Worm (Caenorhabditis elegans): ENCODE measurements around the gene mma-1.

The mma-1 gene

DNA sequence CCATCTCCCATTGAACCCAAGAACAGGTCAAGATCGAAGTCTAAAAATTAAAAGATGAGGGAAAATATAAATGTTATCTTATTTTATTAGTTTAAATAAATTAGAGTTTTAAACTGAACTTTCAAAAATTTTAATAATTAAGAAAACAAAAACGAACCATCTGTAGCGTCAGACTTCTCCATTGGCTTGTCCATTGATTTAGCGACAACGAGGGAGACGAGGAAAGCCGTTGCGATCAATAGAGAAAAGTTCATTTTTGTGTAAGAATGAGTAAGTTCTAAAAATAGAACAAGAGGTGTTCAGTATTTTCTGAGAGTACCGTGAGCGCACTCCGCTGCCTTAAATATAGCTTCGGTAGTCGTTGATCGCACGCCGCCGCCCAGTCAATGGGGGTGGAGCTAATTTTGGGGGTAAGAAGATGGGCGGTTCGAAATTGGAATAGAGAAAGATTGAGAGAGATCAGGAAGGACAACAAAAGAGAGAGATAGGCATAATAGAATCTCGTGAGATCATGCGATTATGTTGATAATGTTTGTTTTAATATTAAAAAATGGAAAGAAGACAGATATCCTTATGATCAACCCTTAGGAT lies 46.0 kb downstream of the mma-1 start, which contains the start of gene F45D3.3 (continued):
- TF ChIP-seq dpl-1 (GFP tag; optimal IDR thresholded peaks at IDR 0.05): no peak
- TF ChIP-seq hif-1 (tag; optimal IDR thresholded peaks at IDR 0.05): no peak
- TF ChIP-seq Y48G9A.11 (GFP tag; IDR thresholded peaks at IDR 0.05): no peak

DNA sequence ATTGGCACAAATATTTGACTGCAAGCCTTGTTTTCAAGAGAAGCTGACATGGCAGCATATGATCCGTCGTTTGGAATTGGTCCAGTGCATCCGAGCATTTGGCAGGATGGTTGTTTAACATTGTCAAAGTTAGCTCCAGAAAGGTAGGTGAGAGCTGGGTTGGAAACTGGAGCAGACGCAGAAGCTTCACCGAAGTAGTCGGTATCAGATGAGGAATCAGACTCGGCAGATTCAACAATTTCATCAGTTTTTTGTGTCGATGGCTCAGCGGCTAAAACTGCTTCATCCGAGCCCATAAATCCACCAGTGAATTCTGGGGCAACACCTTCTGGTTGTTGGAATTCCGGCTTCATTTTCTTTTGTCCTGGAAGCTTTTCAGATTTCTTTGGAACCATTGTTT lies 46.5 kb downstream of the mma-1 start:
- TF ChIP-seq pqm-1 (tag; optimal IDR thresholded peaks at IDR 0.05): no peak
- TF ChIP-seq fkh-10 (GFP tag; optimal IDR thresholded peaks at IDR 0.05): no peak
- no peak for TF ChIP-seq ZK337.2 (GFP tag; IDR thresholded peaks at IDR 0.05)
- TF ChIP-seq nhr-76 (tag; optimal IDR thresholded peaks at IDR 0.05): no peak
- no peak for TF ChIP-seq ztf-7 (tag; optimal IDR thresholded peaks at IDR 0.05)
- TF ChIP-seq unc-130 (GFP tag; optimal IDR thresholded peaks at IDR 0.05): no peak
- TF ChIP-seq Y48G9A.11 (GFP tag; IDR thresholded peaks at IDR 0.05): no peak
- TF ChIP-seq Y5F2A.4 (GFP tag; optimal IDR thresholded peaks at IDR 0.05): no peak
- TF ChIP-seq lsy-2 (tag; optimal IDR thresholded peaks at IDR 0.05): no peak
- peak; percentile 29 for TF ChIP-seq nhr-6 (tag; optimal IDR thresholded peaks at IDR 0.05)
- TF ChIP-seq R02D3.7 (tag; optimal IDR thresholded peaks at IDR 0.05): no peak
- no peak for TF ChIP-seq mdt-29 (GFP tag; IDR thresholded peaks at IDR 0.05)
- 0 out of 2 replicates have a peak, but pooled peaks have one; percentile 20 for TF ChIP-seq lim-7 (GFP tag; IDR thresholded peaks at IDR 0.05)
- TF ChIP-seq zfp-3 (GFP tag; conservative IDR thresholded peaks at IDR 0.05): no peak
- no peak for TF ChIP-seq daf-8 (GFP tag; IDR thresholded peaks at IDR 0.05)
- no peak for TF ChIP-seq cey-2 (tag; optimal IDR thresholded peaks at IDR 0.05; ENCODE audit: borderline replicate concordance, insufficient read depth)
- TF ChIP-seq daf-19 (GFP tag; conservative IDR thresholded peaks at IDR 0.05): no peak
- TF ChIP-seq nhr-102 (tag; optimal IDR thresholded peaks at IDR 0.05): no peak
- TF ChIP-seq spr-1 (tag; optimal IDR thresholded peaks at IDR 0.05): no peak
- no peak for TF ChIP-seq ztf-11 (tag; optimal IDR thresholded peaks at IDR 0.05)
- no peak for TF ChIP-seq F10B5.3 (tag; optimal IDR thresholded peaks at IDR 0.05)
- TF ChIP-seq ceh-20 (GFP tag; IDR thresholded peaks at IDR 0.05): no peak
- peak; percentile 71 for TF ChIP-seq ama-1 (optimal IDR thresholded peaks at IDR 0.05)
- TF ChIP-seq mdl-1 (tag; optimal IDR thresholded peaks at IDR 0.05): no peak
- TF ChIP-seq F49E8.2 (tag; optimal IDR thresholded peaks at IDR 0.05; ENCODE audit: borderline replicate concordance): no peak
- TF ChIP-seq lin-29 (GFP tag; IDR thresholded peaks at IDR 0.05): no peak
- no peak for TF ChIP-seq vab-7 (GFP tag; IDR thresholded peaks at IDR 0.05)
- TF ChIP-seq egl-43 (GFP tag; IDR thresholded peaks at IDR 0.05): 0 out of 2 replicates have a peak, but pooled peaks have one; percentile 26
- no peak for TF ChIP-seq lin-15B (tag; optimal IDR thresholded peaks at IDR 0.05)
- TF ChIP-seq skn-1 (tag; optimal IDR thresholded peaks at IDR 0.05): no peak
- TF ChIP-seq set-16 (GFP tag; IDR thresholded peaks at IDR 0.05): no peak
- TF ChIP-seq pha-4 (GFP tag; IDR thresholded peaks at IDR 0.05): no peak
- no peak for TF ChIP-seq pha-4 (tag; optimal IDR thresholded peaks at IDR 0.05)
- TF ChIP-seq madf-9 (GFP tag; conservative IDR thresholded peaks at IDR 0.05): no peak
- no peak for TF ChIP-seq nhr-28 (tag; optimal IDR thresholded peaks at IDR 0.05)
- TF ChIP-seq Y105C5A.15 (GFP tag; IDR thresholded peaks at IDR 0.05): no peak
- TF ChIP-seq spr-3 (GFP tag; optimal IDR thresholded peaks at IDR 0.05): peak; percentile 18
- peak in 1 of 2 experiments; percentile 39 for TF ChIP-seq unc-62 (GFP tag; optimal IDR thresholded peaks at IDR 0.05 in 1 of 2)
- TF ChIP-seq unc-62 (tag; optimal IDR thresholded peaks at IDR 0.05): no peak
- TF ChIP-seq mxl-3 (GFP tag; optimal IDR thresholded peaks at IDR 0.05): no peak
- TF ChIP-seq jun-1 (tag; optimal IDR thresholded peaks at IDR 0.05): no peak
- TF ChIP-seq ceh-62 (tag; optimal IDR thresholded peaks at IDR 0.05): no peak
- peak; percentile 68 for TF ChIP-seq aha-1 (tag)
- no peak for TF ChIP-seq zip-2 (tag; optimal IDR thresholded peaks at IDR 0.05)
- TF ChIP-seq nhr-48 (tag; optimal IDR thresholded peaks at IDR 0.05): no peak
- TF ChIP-seq mxl-2 (GFP tag; conservative IDR thresholded peaks at IDR 0.05): no peak
- no peak for TF ChIP-seq zag-1 (tag; optimal IDR thresholded peaks at IDR 0.05)
- no peak for TF ChIP-seq zip-11 (GFP tag; IDR thresholded peaks at IDR 0.05)
- TF ChIP-seq php-3 (GFP tag; IDR thresholded peaks at IDR 0.05): no peak

Data from whole organism, L4 larva.